Fruit fly (Drosophila melanogaster): ENCODE data around the gene CG3632.

Gene CG3632

DNA sequence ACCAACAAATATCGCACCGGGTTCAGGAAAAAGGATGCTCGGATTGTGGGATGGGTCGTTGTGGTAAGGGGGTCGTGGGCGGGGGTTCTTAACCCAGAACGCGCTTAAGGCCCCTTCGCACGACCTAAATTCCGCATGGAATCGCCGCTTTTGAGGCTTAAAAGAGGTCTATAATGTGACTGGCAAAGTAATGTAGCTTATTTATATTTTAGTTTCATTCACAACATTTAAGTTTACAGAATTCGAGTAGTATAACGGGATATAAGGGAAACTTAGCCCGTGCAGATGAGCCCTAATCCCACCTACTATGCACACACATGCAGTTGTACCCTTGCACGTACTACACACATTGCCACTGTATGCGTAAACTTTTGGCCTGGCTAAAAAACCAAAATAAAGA is 17.7 kb upstream of the CG3632 start (continued):
- TF ChIP-seq eg (GFP tag; IDR thresholded peaks at IDR 0.05) (peak; percentile 90), CG9139 (GFP tag; optimal IDR thresholded peaks at IDR 0.05) (peak; percentile 83), CG4318 (GFP tag; optimal IDR thresholded peaks at IDR 0.05) (peak; percentile 63), Blimp-1 (GFP tag; optimal IDR thresholded peaks at IDR 0.05) (peak; percentile 70), Sox15 (GFP tag; optimal IDR thresholded peaks at IDR 0.05) (peak; percentile 69), CG6808 (GFP tag; optimal IDR thresholded peaks at IDR 0.05) (peak; percentile 94), topi (GFP tag; optimal IDR thresholded peaks at IDR 0.05) (peak; percentile 87), CG8632 (GFP tag; optimal IDR thresholded peaks at IDR 0.05) (peak; percentile 85), dac (GFP tag; optimal IDR thresholded peaks at IDR 0.05) (peak; percentile 78), fd85E (GFP tag; optimal IDR thresholded peaks at IDR 0.05) (peak; percentile 13), Smox (GFP tag; optimal IDR thresholded peaks at IDR 0.05) (peak; percentile 79), lz (GFP tag; optimal IDR thresholded peaks at IDR 0.05) (peak; percentile 78), Ets21C (GFP tag; optimal IDR thresholded peaks at IDR 0.05) (peak; percentile 71), Sox14 (GFP tag; optimal IDR thresholded peaks at IDR 0.05) (peak; percentile 86), CG11902 (GFP tag; optimal IDR thresholded peaks at IDR 0.05) (peak; percentile 36), CG6792 (GFP tag; optimal IDR thresholded peaks at IDR 0.05) (peak; percentile 88)

DNA sequence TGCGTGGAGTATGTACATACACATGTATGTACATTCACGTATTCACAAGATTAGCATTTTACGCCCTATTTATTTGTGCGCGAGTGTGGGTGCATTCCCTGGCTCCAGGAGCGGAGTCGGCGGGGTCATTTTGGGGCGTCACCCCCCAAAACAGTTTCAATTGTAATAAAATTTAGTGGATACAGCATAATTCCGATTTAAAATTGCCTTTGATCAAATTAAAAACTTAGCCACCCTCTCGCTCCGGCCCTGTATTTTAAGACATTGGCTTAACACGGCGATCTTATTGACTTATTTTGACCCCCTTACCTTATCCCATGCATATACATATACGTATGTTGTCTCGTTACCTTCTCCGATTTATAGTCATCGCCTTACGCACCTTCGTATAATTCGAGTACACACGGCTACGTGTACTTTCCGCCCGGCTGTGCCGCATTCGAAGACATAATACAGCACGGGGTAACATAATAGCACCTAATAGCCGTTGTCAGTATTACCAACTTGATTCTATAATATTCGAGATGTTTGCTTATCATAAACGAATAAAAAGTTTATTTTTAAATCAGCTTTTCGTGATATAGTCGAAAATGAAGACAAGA is 17.0 kb upstream of the CG3632 start:
- TF ChIP-seq CG1621 (tag; optimal IDR thresholded peaks at IDR 0.05) (peak; percentile 86), Blimp-1 (GFP tag; optimal IDR thresholded peaks at IDR 0.05) (peak; percentile 56), salr (GFP tag; optimal IDR thresholded peaks at IDR 0.05) (peak; percentile 65 to 79), CG6808 (GFP tag; optimal IDR thresholded peaks at IDR 0.05) (peak; percentile 76), fkh (GFP tag; optimal IDR thresholded peaks at IDR 0.05) (peak; percentile 61), Smox (GFP tag; optimal IDR thresholded peaks at IDR 0.05) (peak; percentile 84), CG31627 (GFP tag; optimal IDR thresholded peaks at IDR 0.05) (peak; percentile 96), net (GFP tag; optimal IDR thresholded peaks at IDR 0.05) (peak; percentile 86), CG10669 (GFP tag; optimal IDR thresholded peaks at IDR 0.05) (peak; percentile 87), CG4318 (GFP tag; optimal IDR thresholded peaks at IDR 0.05) (peak; percentile 84), Sox14 (GFP tag; optimal IDR thresholded peaks at IDR 0.05) (peak; percentile 91), esn (GFP tag; optimal IDR thresholded peaks at IDR 0.05) (peak; percentile 88), Eip93F (GFP tag; optimal IDR thresholded peaks at IDR 0.05) (peak; percentile 77), CG8119 (GFP tag; IDR thresholded peaks at IDR 0.05) (peak; percentile 75), CG3919 (GFP tag; optimal IDR thresholded peaks at IDR 0.05) (peak; percentile 93), Ets21C (GFP tag; optimal IDR thresholded peaks at IDR 0.05) (peak; percentile 90), Sox15 (GFP tag; optimal IDR thresholded peaks at IDR 0.05) (peak; percentile 95), CG11762 (GFP tag; optimal IDR thresholded peaks at IDR 0.05; ENCODE audit: insufficient read depth) (peak; percentile 83), dac (GFP tag; optimal IDR thresholded peaks at IDR 0.05) (peak; percentile 58), dsx (GFP tag; optimal IDR thresholded peaks at IDR 0.05; ENCODE audit: poor library complexity, severe bottlenecking) (peak; percentile 68), CG6163 (GFP tag; IDR thresholded peaks at IDR 0.05) (peak; percentile 96), OdsH (GFP tag; optimal IDR thresholded peaks at IDR 0.05) (peak; percentile 91), cyc (GFP tag; optimal IDR thresholded peaks at IDR 0.05) (peak; percentile 95), eg (GFP tag; IDR thresholded peaks at IDR 0.05) (peak; percentile 96), vri (GFP tag; optimal IDR thresholded peaks at IDR 0.05) (peak; percentile 73), topi (GFP tag; optimal IDR thresholded peaks at IDR 0.05) (peak; percentile 92), CG8319 (GFP tag; optimal IDR thresholded peaks at IDR 0.05) (peak; percentile 90), CG16779 (tag; optimal IDR thresholded peaks at IDR 0.05) (peak; percentile 75), Ets96B (tag; optimal IDR thresholded peaks at IDR 0.05) (peak; percentile 83), Sox102F (GFP tag; optimal IDR thresholded peaks at IDR 0.05) (peak; percentile 87), Lpt (GFP tag; optimal IDR thresholded peaks at IDR 0.05) (peak; percentile 74), fd59A (GFP tag; optimal IDR thresholded peaks at IDR 0.05) (peak; percentile 81), spab (GFP tag; optimal IDR thresholded peaks at IDR 0.05) (peak; percentile 70), lz (GFP tag; optimal IDR thresholded peaks at IDR 0.05) (peak; percentile 95), CG15336 (GFP tag; IDR thresholded peaks at IDR 0.05) (peak; percentile 87), svp (GFP tag) (peak; percentile 98), CG6854 (GFP tag; optimal IDR thresholded peaks at IDR 0.05) (peak; percentile 77), CG8632 (GFP tag; optimal IDR thresholded peaks at IDR 0.05) (peak; percentile 88), CG11902 (GFP tag; optimal IDR thresholded peaks at IDR 0.05) (peak; percentile 99), ss (GFP tag; optimal IDR thresholded peaks at IDR 0.05) (peak; percentile 61 to 86), Hr38 (GFP tag; optimal IDR thresholded peaks at IDR 0.05) (peak; percentile 5), pdm3 (GFP tag; optimal IDR thresholded peaks at IDR 0.05) (peak; percentile 92), CG9139 (GFP tag; optimal IDR thresholded peaks at IDR 0.05) (peak; percentile 72), Eip75B (GFP tag; optimal IDR thresholded peaks at IDR 0.05) (peak; percentile 93)

All from whole organism, prepupa.